Worm (Caenorhabditis elegans): ENCODE data around the gene Y40B10A.9.

DNA sequence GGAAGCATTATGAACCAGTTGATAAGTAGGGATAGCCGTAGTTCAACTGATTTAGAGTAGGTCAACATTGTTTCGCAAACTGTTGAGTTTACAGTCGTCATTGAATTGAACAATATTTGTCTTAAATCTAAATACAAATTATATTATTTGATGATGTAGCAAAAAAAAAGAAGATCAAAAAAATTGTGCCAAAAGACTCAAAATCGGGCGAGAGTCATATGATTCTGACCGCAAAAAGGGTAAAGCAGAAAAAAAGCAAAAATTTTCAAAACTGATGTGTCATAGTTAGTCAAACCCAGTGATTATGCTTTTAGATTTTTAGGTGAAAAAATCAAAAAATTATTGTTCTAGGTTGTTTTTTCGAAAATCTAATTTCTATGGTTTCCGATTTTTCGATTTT, 44.9 kb downstream of the Y40B10A.9 start, which contains the start of gene srab-13:
- TF ChIP-seq nhr-77 (tag; optimal IDR thresholded peaks at IDR 0.05) (no peak), ceh-82 (tag; optimal IDR thresholded peaks at IDR 0.05) (no peak), nhr-12 (tag; optimal IDR thresholded peaks at IDR 0.05) (no peak), nhr-11 (tag; optimal IDR thresholded peaks at IDR 0.05) (no peak), blmp-1 (tag; optimal IDR thresholded peaks at IDR 0.05; ENCODE audit: insufficient read depth) (no peak), ztf-11 (tag; optimal IDR thresholded peaks at IDR 0.05) (no peak), nhr-129 (tag; optimal IDR thresholded peaks at IDR 0.05) (no peak), egl-27 (tag; optimal IDR thresholded peaks at IDR 0.05) (no peak), sma-9 (GFP tag; optimal IDR thresholded peaks at IDR 0.05) (no peak), sma-9 (tag; optimal IDR thresholded peaks at IDR 0.05) (no peak), unc-55 (GFP tag; optimal IDR thresholded peaks at IDR 0.05) (no peak), alr-1 (tag; optimal IDR thresholded peaks at IDR 0.05) (no peak), Y55F3AM.14 (GFP tag; optimal IDR thresholded peaks at IDR 0.05) (no peak), fos-1 (tag; optimal IDR thresholded peaks at IDR 0.05) (no peak)
